Fruit fly (Drosophila melanogaster) whole organism, wandering third instar larva: ENCODE data around the gene CG46270.

Experiments
- Abd-B ChIP-seq: fragments of >200 bp; optimal IDR thresholded peaks from 2 replicates; lab custom pipeline; 2017; ENCODE audit warnings: missing biosample characterization, missing genetic modification characterization
- CG32264 ChIP-seq: fragments of 200-800 bp; sonication (Bioruptor generic); optimal IDR thresholded peaks from 2 replicates; lab custom pipeline; 2016; ENCODE audit warnings: missing biosample characterization, missing genetic modification characterization
- CG9705 ChIP-seq: fragments of 200-800 bp; sonication (Bioruptor generic); optimal IDR thresholded peaks from 2 replicates; lab custom pipeline; 2018; ENCODE audit warnings: missing biosample characterization, mild to moderate bottlenecking, missing genetic modification characterization
- CrebA ChIP-seq: fragments of 200-800 bp; sonication (Bioruptor generic); optimal IDR thresholded peaks from 2 replicates; lab custom pipeline; 2016; ENCODE audit warnings: missing biosample characterization, mild to moderate bottlenecking, missing genetic modification characterization, borderline replicate concordance
- Dfd ChIP-seq: fragments of >200 bp; optimal IDR thresholded peaks from 2 replicates; lab custom pipeline; 2017; ENCODE audit warnings: missing biosample characterization, missing genetic modification characterization
- Dif ChIP-seq: fragments of 200-275, 200-300 bp; sonication (Bioruptor generic); optimal IDR thresholded peaks from 2 replicates; lab custom pipeline; 2018; ENCODE audit warnings: missing biosample characterization, missing genetic modification characterization; ENCODE audit not compliant: partially characterized antibody
- GATAd ChIP-seq: sonication (Bioruptor generic); optimal IDR thresholded peaks from 2 replicates; lab custom pipeline; 2016; ENCODE audit warnings: missing biosample characterization, missing genetic modification characterization
- HLH106 ChIP-seq: fragments of 200-800 bp; optimal IDR thresholded peaks from 3 replicates; lab custom pipeline; 2019; ENCODE audit warnings: missing biosample characterization, mild to moderate bottlenecking, missing genetic modification characterization, moderate library complexity
- Hnf4 ChIP-seq: fragments of 200-800 bp; sonication (Bioruptor generic); optimal IDR thresholded peaks from 2 replicates; lab custom pipeline; 2016; ENCODE audit warnings: missing biosample characterization, mild to moderate bottlenecking, missing genetic modification characterization
- Hr78 ChIP-seq: fragments of >200 bp; optimal IDR thresholded peaks from 2 replicates; lab custom pipeline; 2017; ENCODE audit warnings: missing biosample characterization, missing genetic modification characterization
- Hr83 ChIP-seq: fragments of 200-300 bp; sonication (Bioruptor generic); optimal IDR thresholded peaks from 2 replicates; lab custom pipeline; 2016; ENCODE audit warnings: missing biosample characterization, mild to moderate bottlenecking, missing genetic modification characterization, moderate library complexity; ENCODE audit not compliant: poor library complexity, severe bottlenecking
- Jra ChIP-seq: sonication (Bioruptor generic); optimal IDR thresholded peaks from 2 replicates; lab custom pipeline; 2016; ENCODE audit warnings: missing biosample characterization, missing genetic modification characterization
- Mio ChIP-seq: sonication (Bioruptor generic); optimal IDR thresholded peaks from 2 replicates; lab custom pipeline; 2016; ENCODE audit warnings: missing biosample characterization, missing genetic modification characterization
- Myc ChIP-seq: fragments of >200 bp; optimal IDR thresholded peaks from 2 replicates; lab custom pipeline; 2017
- N ChIP-seq: fragments of >200 bp; optimal IDR thresholded peaks from 2 replicates; lab custom pipeline; 2018; ENCODE audit warnings: missing biosample characterization, missing external identifiers, missing genetic modification characterization
- OdsH ChIP-seq: fragments of 200-800 bp; sonication (Bioruptor generic); optimal IDR thresholded peaks from 2 replicates; lab custom pipeline; 2016; ENCODE audit warnings: missing biosample characterization, mild to moderate bottlenecking, missing genetic modification characterization
- Rel ChIP-seq, 2 experiments: fragments of 200-800 bp; sonication (Bioruptor generic) in 1 of 2; optimal IDR thresholded peaks; 2 replicates in 1 of 2; 3 replicates in 1 of 2; lab custom pipeline; 2016 to 2019; ENCODE audit warnings: mild to moderate bottlenecking in 2 of 2, missing biosample characterization in 2 of 2, missing genetic modification characterization in 2 of 2, moderate library complexity in 1 of 2
- Sp1 ChIP-seq: fragments of 200-800 bp; sonication (Bioruptor generic); optimal IDR thresholded peaks from 3 replicates; lab custom pipeline; 2019; ENCODE audit warnings: missing biosample characterization, mild to moderate bottlenecking, missing genetic modification characterization, moderate library complexity
- Vsx2 ChIP-seq: fragments of 200-300, 225-300 bp; sonication (Bioruptor generic); optimal IDR thresholded peaks from 2 replicates; lab custom pipeline; 2018; ENCODE audit warnings: missing biosample characterization, missing genetic modification characterization; ENCODE audit not compliant: partially characterized antibody
- br ChIP-seq: fragments of 200-800 bp; sonication (Bioruptor generic); optimal IDR thresholded peaks from 2 replicates; lab custom pipeline; 2016; ENCODE audit warnings: missing biosample characterization, missing genetic modification characterization
- brk ChIP-seq: fragments of 200-800 bp; sonication (Bioruptor generic); optimal IDR thresholded peaks from 2 replicates; lab custom pipeline; 2016; ENCODE audit warnings: missing biosample characterization, mild to moderate bottlenecking, missing genetic modification characterization
- dl ChIP-seq, 2 experiments: fragments of 175-275, 200-275 bp in 1 of 2; fragments of 200-275 bp in 1 of 2; sonication (Bioruptor generic); optimal IDR thresholded peaks; lab custom pipeline; 2018; ENCODE audit warnings: mild to moderate bottlenecking in 2 of 2, missing biosample characterization in 2 of 2, missing genetic modification characterization in 2 of 2, moderate library complexity in 2 of 2; ENCODE audit not compliant: partially characterized antibody in 2 of 2, insufficient read depth in 1 of 2
- dmrt93B ChIP-seq: fragments of 200-800 bp; sonication (Bioruptor generic); optimal IDR thresholded peaks from 2 replicates; lab custom pipeline; 2018; ENCODE audit warnings: missing biosample characterization, mild to moderate bottlenecking, missing genetic modification characterization
- dsf ChIP-seq: sonication (Bioruptor generic); optimal IDR thresholded peaks from 2 replicates; lab custom pipeline; 2016; ENCODE audit warnings: missing biosample characterization, missing genetic modification characterization, borderline replicate concordance
- ey ChIP-seq: fragments of 200-800 bp; sonication (Bioruptor generic); optimal IDR thresholded peaks from 2 replicates; lab custom pipeline; 2016; ENCODE audit warnings: missing biosample characterization, missing genetic modification characterization
- foxo ChIP-seq, 2 experiments: fragments of 200-800 bp; sonication (Bioruptor generic); optimal IDR thresholded peaks; 2 replicates in 1 of 2; 3 replicates in 1 of 2; lab custom pipeline; 2016 to 2017; ENCODE audit warnings: missing biosample characterization in 2 of 2, missing genetic modification characterization in 2 of 2
- fru ChIP-seq: fragments of 200-800 bp; sonication (Bioruptor generic); optimal IDR thresholded peaks from 3 replicates; lab custom pipeline; 2016; ENCODE audit warnings: missing biosample characterization, mild to moderate bottlenecking, missing genetic modification characterization
- h ChIP-seq: fragments of 200-800 bp; sonication (Bioruptor generic); optimal IDR thresholded peaks from 3 replicates; lab custom pipeline; 2016; ENCODE audit warnings: missing biosample characterization, mild to moderate bottlenecking, missing genetic modification characterization
- jim ChIP-seq: fragments of 175-275, 200-325 bp; sonication (Bioruptor generic); optimal IDR thresholded peaks from 2 replicates; lab custom pipeline; 2016; ENCODE audit warnings: missing biosample characterization, mild to moderate bottlenecking, missing genetic modification characterization
- lola ChIP-seq: fragments of >200 bp; optimal IDR thresholded peaks from 2 replicates; lab custom pipeline; 2017; ENCODE audit warnings: missing biosample characterization, missing genetic modification characterization
- pan ChIP-seq: fragments of >200 bp; optimal IDR thresholded peaks from 2 replicates; lab custom pipeline; 2017
- psq ChIP-seq: fragments of 200-800 bp; sonication (Bioruptor generic); optimal IDR thresholded peaks from 3 replicates; lab custom pipeline; 2017; ENCODE audit warnings: missing biosample characterization, mild to moderate bottlenecking, missing genetic modification characterization, moderate library complexity
- rgr ChIP-seq: fragments of 200-800 bp; sonication (Bioruptor generic); optimal IDR thresholded peaks from 3 replicates; lab custom pipeline; 2016; ENCODE audit warnings: missing biosample characterization, mild to moderate bottlenecking, missing genetic modification characterization
- sage ChIP-seq: fragments of 200-800 bp; sonication (Bioruptor generic); optimal IDR thresholded peaks from 2 replicates; lab custom pipeline; 2016; ENCODE audit warnings: missing biosample characterization, mild to moderate bottlenecking, missing genetic modification characterization
- sv ChIP-seq: fragments of 200-800 bp; sonication (Bioruptor generic); optimal IDR thresholded peaks from 3 replicates; lab custom pipeline; 2016; ENCODE audit warnings: missing biosample characterization, missing genetic modification characterization
- tai ChIP-seq: sonication (Bioruptor generic); optimal IDR thresholded peaks from 2 replicates; lab custom pipeline; 2016; ENCODE audit warnings: missing biosample characterization, missing genetic modification characterization
- usp ChIP-seq: fragments of >200 bp; optimal IDR thresholded peaks from 2 replicates; lab custom pipeline; 2017; ENCODE audit warnings: missing biosample characterization, missing genetic modification characterization
- woc ChIP-seq: sonication (Bioruptor generic); optimal IDR thresholded peaks from 2 replicates; lab custom pipeline; 2016; ENCODE audit warnings: missing biosample characterization, mild to moderate bottlenecking, missing genetic modification characterization

CG46270 gene

dm6 chr3R:10428324-10428723, at the start of gene CG46270:
Gene CG46270 (minus strand): TSS chr3R:10428424.
- no peak for TF ChIP-seq pan (lab: Kevin White, UChicago)
- TF ChIP-seq Jra (GFP tag; lab: Kevin White, UChicago): no peak
- TF ChIP-seq Hr78 (GFP tag; lab: Kevin White, UChicago): no peak
- TF ChIP-seq h (GFP tag; lab: Kevin White, UChicago): no peak
- no peak for TF ChIP-seq CrebA (GFP tag; lab: Kevin White, UChicago)
- no peak for TF ChIP-seq Abd-B (GFP tag; lab: Kevin White, UChicago)
- no peak for TF ChIP-seq dsf (GFP tag; lab: Kevin White, UChicago)
- TF ChIP-seq HLH106 (tag; lab: Kevin White, UChicago): no peak
- no peak for TF ChIP-seq foxo (GFP tag; optimal IDR thresholded peaks at IDR 0.05; lab: Kevin White, UChicago)
- TF ChIP-seq jim (GFP tag; lab: Kevin White, UChicago): no peak

DNA sequence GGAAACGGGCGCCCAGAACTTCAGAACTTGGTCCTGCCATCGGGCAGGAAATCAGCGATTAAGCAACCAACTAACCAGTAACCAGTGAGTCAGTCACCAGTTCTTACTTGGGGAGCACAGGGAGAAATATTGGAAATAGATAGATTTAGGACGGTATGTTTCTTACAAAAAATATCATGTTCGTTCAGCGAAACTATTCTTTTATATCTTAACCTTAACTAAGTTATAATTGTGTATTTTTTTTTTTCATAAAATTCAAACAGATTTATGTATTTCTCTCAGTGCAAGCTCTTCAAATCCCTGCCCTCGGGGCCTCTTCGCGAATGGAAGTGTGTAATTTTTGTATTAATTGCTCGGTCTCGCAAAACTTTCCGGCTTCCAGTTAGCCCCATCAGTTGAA, 47.7 kb upstream of the CG46270 start:
- TF ChIP-seq Hnf4 (GFP tag; lab: Kevin White, UChicago) (peak; percentile 73), jim (GFP tag; lab: Kevin White, UChicago) (no peak), OdsH (GFP tag; lab: Kevin White, UChicago) (peak; percentile 64), Dfd (GFP tag; lab: Kevin White, UChicago) (no peak), sage (GFP tag; lab: Kevin White, UChicago) (no peak), Hr83 (GFP tag; lab: Kevin White, UChicago) (no peak), usp (GFP tag; lab: Kevin White, UChicago) (no peak), h (GFP tag; lab: Kevin White, UChicago) (peak; percentile 78), lola (GFP tag; lab: Kevin White, UChicago) (no peak), tai (GFP tag; lab: Kevin White, UChicago) (no peak), psq (GFP tag; lab: Kevin White, UChicago) (peak; percentile 44), foxo (GFP tag; optimal IDR thresholded peaks at IDR 0.05; lab: Kevin White, UChicago) (peak in 1 of 2 experiments; percentile 66), N (no peak), brk (GFP tag; lab: Kevin White, UChicago) (peak; percentile 38), fru (GFP tag; lab: Kevin White, UChicago) (peak; percentile 72), HLH106 (tag; lab: Kevin White, UChicago) (peak; percentile 35), Hr78 (GFP tag; lab: Kevin White, UChicago) (no peak), dsf (GFP tag; lab: Kevin White, UChicago) (no peak), CrebA (GFP tag; lab: Kevin White, UChicago) (no peak), GATAd (GFP tag; lab: Kevin White, UChicago) (no peak), ey (peak; percentile 54), rgr (peak; percentile 43), CG9705 (no peak), Mio (GFP tag; lab: Kevin White, UChicago) (no peak), Sp1 (GFP tag; lab: Kevin White, UChicago) (peak; percentile 63), dmrt93B (peak; percentile 22), Abd-B (GFP tag; lab: Kevin White, UChicago) (no peak), Dif (no peak), Vsx2 (GFP tag; lab: Kevin White, UChicago) (no peak), Myc (lab: Kevin White, UChicago) (no peak), pan (lab: Kevin White, UChicago) (no peak), CG32264 (peak; percentile 7), dl (GFP tag; optimal IDR thresholded peaks at IDR 0.05; lab: Kevin White, UChicago; ENCODE audit: insufficient read depth in 1 of 2, partially characterized antibody in 2 of 2) (no peak), Rel (GFP tag; optimal IDR thresholded peaks at IDR 0.05; lab: Kevin White, UChicago) (no peak), Rel (tag; optimal IDR thresholded peaks at IDR 0.05; lab: Kevin White, UChicago) (no peak), Jra (GFP tag; lab: Kevin White, UChicago) (peak; percentile 11), woc (GFP tag; lab: Kevin White, UChicago) (peak; percentile 43), br (GFP tag; lab: Kevin White, UChicago) (peak; percentile 58), sv (GFP tag; lab: Kevin White, UChicago) (no peak)
- TF ChIP-seq, all 38 proteins: peak for 16
